Worm (Caenorhabditis elegans): ENCODE results near the gene dnj-14.
A peak's percentile ranks its signal among the peaks of the same experiment; 100 is the strongest.

dnj-14 gene

DNA sequence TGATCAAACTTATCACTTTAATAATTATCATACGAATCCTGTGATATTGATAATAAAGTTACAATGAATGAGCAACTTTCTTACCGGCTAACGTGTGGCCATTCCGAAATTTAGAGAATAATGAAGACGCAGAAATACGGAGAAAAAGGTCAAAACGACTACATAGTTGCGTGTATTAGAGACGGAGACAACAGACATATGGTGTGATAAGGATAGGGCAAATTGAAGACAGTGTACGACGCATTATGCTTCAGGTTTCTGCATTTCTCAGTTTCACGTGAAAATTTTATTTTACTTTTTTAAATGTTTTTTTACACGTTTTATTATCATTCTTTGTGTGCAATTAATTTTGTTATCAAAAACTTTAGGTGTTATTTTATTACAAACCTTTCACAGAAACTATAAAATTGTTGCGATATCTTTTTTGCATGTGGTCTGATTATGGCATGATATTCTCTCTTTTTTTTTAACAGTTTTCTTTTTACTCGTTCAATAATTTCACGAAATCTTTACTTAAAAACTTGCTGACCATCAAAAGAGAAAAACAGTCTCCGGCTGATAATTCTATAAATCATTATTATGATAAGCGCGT is 38.3 kb downstream of the dnj-14 start, which contains the start of gene tmem-135:
tmem-135 (plus strand) TSS at position 542 of the 592 bp plus-strand sequence.
- TF ChIP-seq pag-3 (tag; optimal IDR thresholded peaks at IDR 0.05; ENCODE audit: borderline replicate concordance) (no peak), elt-2 (tag; optimal IDR thresholded peaks at IDR 0.05) (peak; percentile 44), eyg-1 (tag; optimal IDR thresholded peaks at IDR 0.05) (no peak)

DNA sequence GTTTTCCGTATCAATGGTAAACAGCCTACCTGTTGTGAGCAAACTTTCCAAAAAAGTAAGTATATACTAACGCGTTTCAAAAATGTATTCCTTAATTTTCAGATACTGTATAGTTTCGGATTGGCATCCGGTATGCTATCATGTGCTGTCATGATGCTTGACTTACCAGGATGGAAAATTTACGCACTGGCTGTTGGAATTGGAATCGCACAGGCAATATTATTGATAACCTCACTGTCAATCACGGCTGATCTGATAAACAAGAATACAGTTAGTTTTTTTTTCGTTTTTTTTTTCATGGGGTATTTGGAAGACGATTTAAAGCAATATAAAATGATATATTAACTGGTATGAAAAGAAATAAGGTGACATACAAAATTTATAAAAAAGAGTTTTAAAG is 39.7 kb downstream of the dnj-14 start:
- no peak for TF ChIP-seq ceh-30 (tag; optimal IDR thresholded peaks at IDR 0.05)
- no peak for TF ChIP-seq ceh-18 (tag; optimal IDR thresholded peaks at IDR 0.05)
- no peak for TF ChIP-seq ceh-2 (tag; optimal IDR thresholded peaks at IDR 0.05)
- no peak for TF ChIP-seq ceh-48 (tag; optimal IDR thresholded peaks at IDR 0.05)
- no peak for TF ChIP-seq pha-2 (tag; optimal IDR thresholded peaks at IDR 0.05)
- no peak for TF ChIP-seq lin-11 (tag; optimal IDR thresholded peaks at IDR 0.05)

DNA sequence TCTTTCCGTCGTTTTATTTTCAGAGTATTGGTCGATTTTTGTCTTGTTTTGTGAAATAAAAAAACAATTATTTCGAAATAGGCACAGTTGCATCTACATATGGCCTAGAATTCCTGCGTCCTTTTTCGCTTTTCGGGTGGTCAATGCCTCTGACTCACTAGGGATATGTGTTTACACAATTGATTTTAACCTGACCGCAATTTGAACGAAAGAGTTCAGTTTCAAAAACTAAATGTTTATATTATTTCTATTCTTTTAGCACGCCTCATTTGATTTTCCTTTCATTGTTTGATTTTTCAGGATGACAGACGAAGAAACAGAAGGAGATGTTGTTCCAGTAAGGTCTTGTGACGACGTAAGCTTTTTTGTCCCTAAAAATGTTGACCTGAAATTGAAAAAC is 43.8 kb downstream of the dnj-14 start, which contains the start of gene mfsd-12:
mfsd-12 (plus strand) TSS at position 301 of the 400 bp plus-strand sequence.
- TF ChIP-seq lin-11 (tag; optimal IDR thresholded peaks at IDR 0.05) (no peak), ceh-14 (tag; optimal IDR thresholded peaks at IDR 0.05) (no peak), eyg-1 (tag; optimal IDR thresholded peaks at IDR 0.05) (no peak), gmeb-2 (tag; optimal IDR thresholded peaks at IDR 0.05) (no peak), pax-1 (tag; optimal IDR thresholded peaks at IDR 0.05) (no peak), T23F11.4 (GFP tag; optimal IDR thresholded peaks at IDR 0.05) (no peak), nfya-1 (tag; optimal IDR thresholded peaks at IDR 0.05) (no peak), pqm-1 (tag; optimal IDR thresholded peaks at IDR 0.05) (no peak), ceh-31 (tag; optimal IDR thresholded peaks at IDR 0.05) (no peak), zip-5 (tag; optimal IDR thresholded peaks at IDR 0.05) (no peak), odd-2 (tag; optimal IDR thresholded peaks at IDR 0.05) (no peak), tbx-7 (tag; optimal IDR thresholded peaks at IDR 0.05) (no peak), rnt-1 (tag; optimal IDR thresholded peaks at IDR 0.05) (no peak), fax-1 (tag; optimal IDR thresholded peaks at IDR 0.05) (no peak), ceh-2 (tag; optimal IDR thresholded peaks at IDR 0.05) (no peak), ceh-34 (tag; optimal IDR thresholded peaks at IDR 0.05) (no peak), ref-2 (tag; optimal IDR thresholded peaks at IDR 0.05) (no peak)

DNA sequence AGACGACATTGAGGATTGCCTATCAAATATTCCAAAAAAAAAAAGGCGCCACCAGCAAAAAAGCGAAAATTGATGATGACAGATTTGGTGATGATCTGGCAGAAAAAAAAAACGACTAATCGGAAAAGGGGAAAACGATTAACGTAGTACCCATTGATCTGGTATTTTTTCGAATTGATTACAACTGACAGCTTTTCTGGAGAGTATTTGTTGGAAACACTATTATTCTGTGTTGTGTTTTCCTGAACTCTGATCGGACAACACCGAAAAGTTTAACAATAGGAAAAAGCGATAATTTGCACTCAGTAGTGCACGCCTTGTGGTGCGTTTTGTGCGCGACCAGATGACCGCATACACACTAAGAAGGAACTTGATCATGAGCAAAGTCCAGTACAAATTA is 46.9 kb downstream of the dnj-14 start:
- TF ChIP-seq pqm-1 (tag; optimal IDR thresholded peaks at IDR 0.05) (no peak), hlh-30 (tag; optimal IDR thresholded peaks at IDR 0.05; ENCODE audit: insufficient read depth) (no peak), ceh-34 (tag; optimal IDR thresholded peaks at IDR 0.05) (no peak), eyg-1 (tag; optimal IDR thresholded peaks at IDR 0.05) (no peak), nfya-1 (tag; optimal IDR thresholded peaks at IDR 0.05) (no peak), pag-3 (tag; optimal IDR thresholded peaks at IDR 0.05; ENCODE audit: borderline replicate concordance) (no peak)

DNA sequence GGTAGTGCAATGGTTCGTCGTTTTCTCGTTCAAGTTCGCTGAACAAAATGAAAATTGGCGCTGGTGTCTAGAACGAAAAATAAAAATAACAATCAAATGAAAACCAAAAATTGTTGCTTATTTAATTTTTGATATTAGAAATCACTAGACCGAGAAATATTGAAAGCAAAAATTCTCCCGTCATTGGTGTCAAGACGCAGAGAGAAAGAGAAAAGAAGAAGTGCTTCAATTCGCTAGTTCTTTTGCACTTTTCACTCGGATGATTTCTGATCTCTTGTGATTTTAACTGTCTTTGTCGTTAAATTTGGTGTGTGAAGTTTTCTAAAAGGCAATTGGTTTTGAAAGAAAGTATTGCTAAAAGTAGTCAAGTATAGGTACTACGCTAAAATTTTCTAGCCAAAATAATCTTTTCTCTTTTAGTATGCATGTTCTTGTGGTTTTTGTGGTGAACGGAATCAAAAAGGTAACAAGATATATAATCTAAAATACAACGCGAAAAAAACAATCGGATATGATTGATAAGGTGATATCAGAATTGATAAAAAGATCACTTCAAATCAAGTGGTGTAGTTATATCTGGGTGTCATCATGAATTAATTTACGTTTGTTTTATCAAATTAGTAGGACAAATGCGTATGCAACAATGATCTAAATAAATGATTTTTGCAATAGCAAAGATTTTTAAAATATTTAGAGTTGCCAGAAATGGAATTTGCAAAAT is 48.4 kb downstream of the dnj-14 start:
- TF ChIP-seq madf-2 (tag; optimal IDR thresholded peaks at IDR 0.05) (no peak), ceh-22 (tag; optimal IDR thresholded peaks at IDR 0.05) (no peak), ceh-9 (tag; optimal IDR thresholded peaks at IDR 0.05) (no peak), hlh-30 (tag; optimal IDR thresholded peaks at IDR 0.05; ENCODE audit: insufficient read depth) (no peak), ttx-3 (tag; optimal IDR thresholded peaks at IDR 0.05) (no peak), hlh-13 (GFP tag; optimal IDR thresholded peaks at IDR 0.05) (no peak), ahr-1 (tag; optimal IDR thresholded peaks at IDR 0.05) (no peak), tbx-2 (tag; optimal IDR thresholded peaks at IDR 0.05) (no peak), pha-4 (tag; optimal IDR thresholded peaks at IDR 0.05) (no peak), unc-55 (GFP tag; optimal IDR thresholded peaks at IDR 0.05) (no peak), ceh-2 (tag; optimal IDR thresholded peaks at IDR 0.05) (no peak), F13H6.1 (tag; optimal IDR thresholded peaks at IDR 0.05) (no peak)
